Worm (Caenorhabditis elegans) whole organism, L4 larva: ENCODE measurements around the gene nep-11.

Experiments used
- R02D3.7 ChIP-seq: fragments of 150-350 bp; sonication (generic microtip); optimal IDR thresholded peaks from 3 replicates; lab custom pipeline; 2014; ENCODE audit warnings: missing biosample characterization, missing genetic modification characterization
- Y75B8A.6 ChIP-seq: fragments of 200-800 bp; sonication (Bioruptor generic); IDR thresholded peaks from 2 replicates; pipeline ENCODE4 v1.3.6; 2022; ENCODE audit warnings: missing genetic modification reagents, missing genetic modification characterization, missing compliant biosample characterization
- fkh-10 ChIP-seq: fragments of 150-350 bp; optimal IDR thresholded peaks from 2 replicates; lab custom pipeline; 2014; ENCODE audit warnings: missing biosample characterization, missing genetic modification reagents, missing genetic modification characterization
- hmg-1.1 ChIP-seq: fragments of 200-800 bp; sonication (Bioruptor generic); IDR thresholded peaks from 2 replicates; pipeline ENCODE4 v1.3.6; 2022; ENCODE audit warnings: missing genetic modification reagents, missing genetic modification characterization, missing compliant biosample characterization
- nhr-237 ChIP-seq: sonication (generic microtip); optimal IDR thresholded peaks from 2 replicates; lab custom pipeline; 2017; ENCODE audit warnings: missing biosample characterization, missing genetic modification characterization
- tag-97 ChIP-seq: fragments of 200-800 bp; sonication (Bioruptor generic); IDR thresholded peaks from 2 replicates; pipeline ENCODE4 v1.3.6; 2022; ENCODE audit warnings: missing genetic modification characterization, missing compliant biosample characterization
- ztf-7 ChIP-seq: fragments of 150-350 bp; optimal IDR thresholded peaks from 2 replicates; lab custom pipeline; 2014; ENCODE audit warnings: missing biosample characterization, missing genetic modification characterization

DNA sequence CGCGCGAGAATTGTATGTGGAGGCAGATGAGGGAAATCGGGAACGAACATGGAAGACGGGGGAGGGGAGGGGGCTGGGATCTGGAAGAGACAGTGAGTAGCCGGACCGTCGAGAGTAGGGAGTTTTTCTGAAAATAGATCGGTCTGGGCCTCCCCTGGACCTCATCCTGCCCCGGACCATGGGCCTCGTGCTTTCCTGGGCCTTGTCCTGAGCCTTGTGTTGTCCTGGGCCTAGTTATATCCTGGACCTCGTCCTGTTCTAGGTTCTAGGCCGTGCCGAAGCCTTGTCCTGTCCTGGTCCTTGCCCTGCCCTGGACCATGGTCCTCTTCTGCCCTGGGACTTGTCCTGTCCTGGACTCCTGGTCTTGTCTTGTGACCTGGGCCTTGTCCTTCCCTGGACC is 12.1 kb upstream of the nep-11 start:
- TF ChIP-seq R02D3.7 (tag; lab: Kevin White, UChicago): no peak
- no peak for TF ChIP-seq fkh-10
- no peak for TF ChIP-seq nhr-237
- no peak for TF ChIP-seq ztf-7 (tag; lab: Kevin White, UChicago)
- TF ChIP-seq hmg-1.1: no peak
- TF ChIP-seq tag-97 (GFP tag; lab: Robert Waterston, UW): no peak
- no peak for TF ChIP-seq Y75B8A.6 (GFP tag; lab: Robert Waterston, UW)
